Fruit fly (Drosophila melanogaster) whole organism, prepupa: Measurements from ENCODE around the gene Sac1.

ENCODE experiments used
- CG16779 ChIP-seq: fragments of 200-800 bp; sonication (Bioruptor generic); optimal IDR thresholded peaks from 3 replicates; lab custom pipeline; 2017; ENCODE audit warnings: missing biosample characterization, mild to moderate bottlenecking, missing genetic modification characterization
- CG31627 ChIP-seq: fragments of 200-800 bp; sonication (Bioruptor generic); optimal IDR thresholded peaks from 3 replicates; lab custom pipeline; 2016; ENCODE audit warnings: missing biosample characterization, missing genetic modification characterization
- Sox102F ChIP-seq: fragments of 200-800 bp; sonication (Bioruptor generic); optimal IDR thresholded peaks from 2 replicates; lab custom pipeline; 2016; ENCODE audit warnings: missing biosample characterization, mild to moderate bottlenecking, missing genetic modification characterization
- fd59A ChIP-seq: fragments of 200-800 bp; sonication (Bioruptor generic); optimal IDR thresholded peaks from 2 replicates; lab custom pipeline; 2017; ENCODE audit warnings: missing biosample characterization, mild to moderate bottlenecking, missing genetic modification characterization, missing genetic modification reagents
- lz ChIP-seq: fragments of 200-800 bp; sonication (Bioruptor generic); optimal IDR thresholded peaks from 3 replicates; lab custom pipeline; 2016; ENCODE audit warnings: missing biosample characterization, missing genetic modification characterization

dm6 chr3L:1216460-1216859, 31.2 kb upstream of the Sac1 start:
- TF ChIP-seq Sox102F (GFP tag; lab: Kevin White, UChicago) (no peak), CG31627 (GFP tag; lab: Kevin White, UChicago) (no peak), CG16779 (no peak), lz (no peak), fd59A (GFP tag; lab: Kevin White, UChicago) (no peak)
